Fruit fly (Drosophila melanogaster) whole organism, embryonic: Measurements from ENCODE around the gene Grd.

Source experiments
- Ada2b ChIP-seq: fragments of 200-800 bp; sonication (Bioruptor generic); IDR thresholded peaks from 2 replicates; pipeline ENCODE4 v1.3.6; 2022; ENCODE audit warnings: missing biosample characterization, missing genetic modification characterization
- Adf1 ChIP-seq: fragments of 200-800 bp; sonication (Bioruptor generic); IDR thresholded peaks from 2 replicates; pipeline ENCODE4 v1.3.6; 2022; ENCODE audit warnings: missing biosample characterization, missing genetic modification characterization
- Blimp-1 ChIP-seq: fragments of 200-800 bp; sonication (Bioruptor generic); optimal IDR thresholded peaks from 3 replicates; lab custom pipeline; 2018; ENCODE audit warnings: missing biosample characterization, missing genetic modification characterization, mild to moderate bottlenecking, moderate library complexity, missing genetic modification reagents
- CG11247 ChIP-seq: fragments of 200-800 bp; sonication (Bioruptor generic); IDR thresholded peaks from 2 replicates; pipeline ENCODE4 v1.3.6; 2022; ENCODE audit warnings: missing biosample characterization, missing genetic modification characterization
- CG11456 ChIP-seq: fragments of 200-800 bp; sonication (Bioruptor generic); IDR thresholded peaks from 3 replicates; pipeline ENCODE4 v1.3.6; 2022; ENCODE audit warnings: missing biosample characterization, missing genetic modification characterization
- CG14014 ChIP-seq: fragments of 200-800 bp; sonication (Bioruptor generic); IDR thresholded peaks from 2 replicates; pipeline ENCODE4 v1.3.6; 2022; ENCODE audit warnings: missing biosample characterization, missing genetic modification characterization
- CG15073 ChIP-seq: fragments of 200-800 bp; sonication (Bioruptor generic); optimal IDR thresholded peaks from 2 replicates; lab custom pipeline; 2016; ENCODE audit warnings: missing biosample characterization, missing genetic modification characterization
- CG1603 ChIP-seq: fragments of 200-800 bp; sonication (Bioruptor generic); optimal IDR thresholded peaks from 2 replicates; lab custom pipeline; 2019; ENCODE audit warnings: missing biosample characterization, mild to moderate bottlenecking, missing genetic modification characterization, moderate library complexity
- CG16813 ChIP-seq: fragments of 200-800 bp; sonication (Bioruptor generic); IDR thresholded peaks from 3 replicates; pipeline ENCODE4 v1.3.6; 2022; ENCODE audit warnings: missing biosample characterization, missing genetic modification characterization; ENCODE audit not compliant: partially characterized antibody
- CG17829 ChIP-seq: fragments of 200-800 bp; optimal IDR thresholded peaks from 2 replicates; lab custom pipeline; 2019; ENCODE audit warnings: missing biosample characterization, mild to moderate bottlenecking, missing genetic modification characterization, moderate library complexity
- CG2129 ChIP-seq: fragments of 200-800 bp; sonication (Bioruptor generic); IDR thresholded peaks from 2 replicates; pipeline ENCODE4 v1.3.6; 2022; ENCODE audit warnings: missing biosample characterization, missing genetic modification characterization; ENCODE audit not compliant: partially characterized antibody
- CG2199 ChIP-seq: fragments of 200-800 bp; sonication (Bioruptor generic); IDR thresholded peaks from 3 replicates; pipeline ENCODE4 v1.3.6; 2022; ENCODE audit warnings: missing biosample characterization, missing genetic modification characterization
- CG3726 ChIP-seq: fragments of 200-800 bp; sonication (Bioruptor generic); IDR thresholded peaks from 3 replicates; pipeline ENCODE4, ENCODE4 v1.3.6; 2022; ENCODE audit warnings: missing biosample characterization, missing genetic modification characterization
- CG43689 ChIP-seq: fragments of 200-800 bp; sonication (Bioruptor generic); IDR thresholded peaks from 2 replicates; pipeline ENCODE4 v1.3.6; 2022; ENCODE audit warnings: missing biosample characterization, missing genetic modification characterization
- CG8281 ChIP-seq: fragments of 200-800 bp; sonication (Bioruptor generic); optimal IDR thresholded peaks from 2 replicates; lab custom pipeline; 2018; ENCODE audit warnings: missing biosample characterization, mild to moderate bottlenecking, missing genetic modification characterization, moderate library complexity
- CG9609 ChIP-seq: fragments of 200-800 bp; sonication (Bioruptor generic); optimal IDR thresholded peaks from 3 replicates; lab custom pipeline; 2016; ENCODE audit warnings: missing biosample characterization, missing genetic modification characterization
- Chrac-16 ChIP-seq: fragments of 200-800 bp; sonication (Bioruptor generic); optimal IDR thresholded peaks from 3 replicates; lab custom pipeline; 2016; ENCODE audit warnings: missing biosample characterization, missing genetic modification characterization
- D ChIP-seq, 2 experiments: fragments of 200-800 bp in 1 of 2; fragments of >200 bp in 1 of 2; sonication (Bioruptor generic) in 1 of 2; optimal IDR thresholded peaks; 2 replicates in 1 of 2; 3 replicates in 1 of 2; lab custom pipeline; 2017; ENCODE audit warnings: mild to moderate bottlenecking in 1 of 2, missing biosample characterization in 1 of 2, missing genetic modification characterization in 1 of 2, missing genetic modification reagents in 1 of 2
- Dip2 ChIP-seq: fragments of 200-800 bp; sonication (Bioruptor generic); IDR thresholded peaks from 2 replicates; pipeline ENCODE4 v1.3.6; 2022; ENCODE audit warnings: missing biosample characterization, missing genetic modification characterization
- Dip3 ChIP-seq: fragments of 200-800 bp; sonication (Bioruptor generic); optimal IDR thresholded peaks from 3 replicates; lab custom pipeline; 2016; ENCODE audit warnings: missing biosample characterization, missing genetic modification characterization
- E2f2 ChIP-seq: fragments of 200-800 bp; sonication (Bioruptor generic); IDR thresholded peaks from 2 replicates; pipeline ENCODE4 v1.3.6; 2022; ENCODE audit warnings: missing biosample characterization, missing genetic modification characterization
- Hr3 ChIP-seq: fragments of 200-800 bp; sonication (Bioruptor generic); optimal IDR thresholded peaks from 3 replicates; lab custom pipeline; 2016; ENCODE audit warnings: missing biosample characterization, missing genetic modification characterization
- Hr51 ChIP-seq, 2 experiments: fragments of 200-800 bp; sonication (Bioruptor generic); optimal IDR thresholded peaks; 2 replicates in 1 of 2; 3 replicates in 1 of 2; lab custom pipeline; 2016 to 2018; ENCODE audit warnings: missing biosample characterization in 2 of 2, missing genetic modification characterization in 2 of 2, mild to moderate bottlenecking in 1 of 2, moderate library complexity in 1 of 2
- MBD-R2 ChIP-seq: fragments of 200-800 bp; sonication (Bioruptor generic); IDR thresholded peaks from 2 replicates; pipeline ENCODE4 v1.3.6; 2022; ENCODE audit warnings: missing biosample characterization, missing genetic modification characterization
- MESR4 ChIP-seq: fragments of 200-800 bp; sonication (Bioruptor generic); optimal IDR thresholded peaks from 2 replicates; lab custom pipeline; 2018; ENCODE audit warnings: missing biosample characterization, mild to moderate bottlenecking, missing genetic modification characterization, moderate library complexity
- Mad ChIP-seq: fragments of 200-800 bp; sonication (Bioruptor generic); optimal IDR thresholded peaks from 2 replicates; lab custom pipeline; 2016; ENCODE audit warnings: missing biosample characterization, missing genetic modification characterization
- Xrp1 ChIP-seq: fragments of 200-800 bp; sonication (Bioruptor generic); IDR thresholded peaks from 2 replicates; pipeline ENCODE4 v1.3.6; 2022; ENCODE audit warnings: missing biosample characterization, missing genetic modification characterization
- YL-1 ChIP-seq: fragments of 200-800 bp; sonication (Bioruptor generic); optimal IDR thresholded peaks from 3 replicates; lab custom pipeline; 2017; ENCODE audit warnings: missing biosample characterization, mild to moderate bottlenecking, missing genetic modification characterization
- bab2 ChIP-seq: fragments of 200-800 bp; sonication (Bioruptor generic); optimal IDR thresholded peaks from 2 replicates; lab custom pipeline; 2016; ENCODE audit warnings: missing biosample characterization, missing genetic modification characterization
- bbx ChIP-seq: fragments of 200-800 bp; sonication (Bioruptor generic); IDR thresholded peaks from 2 replicates; pipeline ENCODE4 v1.3.6; 2022; ENCODE audit warnings: missing biosample characterization, missing genetic modification characterization; ENCODE audit not compliant: partially characterized antibody
- br ChIP-seq: fragments of >200 bp; optimal IDR thresholded peaks from 2 replicates; lab custom pipeline; 2017
- crp ChIP-seq, 2 experiments: fragments of 200-800 bp; sonication (Bioruptor generic); optimal IDR thresholded peaks; 2 replicates in 1 of 2; 3 replicates in 1 of 2; lab custom pipeline; 2017; ENCODE audit warnings: missing biosample characterization in 2 of 2, missing genetic modification characterization in 2 of 2, mild to moderate bottlenecking in 1 of 2, moderate library complexity in 1 of 2
- cwo ChIP-seq: fragments of 200-800 bp; sonication (Bioruptor generic); optimal IDR thresholded peaks from 3 replicates; lab custom pipeline; 2017; ENCODE audit warnings: missing biosample characterization, missing genetic modification characterization, mild to moderate bottlenecking, moderate library complexity, missing genetic modification reagents
- ewg ChIP-seq: fragments of 200-800 bp; sonication (Bioruptor generic); optimal IDR thresholded peaks from 3 replicates; lab custom pipeline; 2017; ENCODE audit warnings: mild to moderate bottlenecking, missing biosample characterization, missing genetic modification reagents, missing genetic modification characterization
- ftz-f1 ChIP-seq: fragments of 200-800 bp; sonication (Bioruptor generic); optimal IDR thresholded peaks from 2 replicates; lab custom pipeline; 2016; ENCODE audit warnings: missing biosample characterization, missing genetic modification characterization
- hb ChIP-seq: fragments of 200-800 bp; sonication (Bioruptor generic); IDR thresholded peaks from 3 replicates; pipeline ENCODE4 v1.3.6; 2022; ENCODE audit warnings: missing biosample characterization, missing genetic modification characterization; ENCODE audit not compliant: partially characterized antibody
- hkb ChIP-seq, 2 experiments: fragments of 200-800 bp in 1 of 2; fragments of >200 bp in 1 of 2; sonication (Bioruptor generic) in 1 of 2; IDR thresholded peaks in 1 of 2; optimal IDR thresholded peaks in 1 of 2; 2 replicates each; pipeline versions ENCODE4 v1.3.6 to Lab custom; 2017 to 2022; ENCODE audit warnings: missing biosample characterization in 1 of 2, missing genetic modification characterization in 1 of 2
- lilli ChIP-seq: fragments of 200-800 bp; sonication (Bioruptor generic); optimal IDR thresholded peaks from 3 replicates; lab custom pipeline; 2016; ENCODE audit warnings: missing biosample characterization, missing genetic modification characterization
- pb ChIP-seq: fragments of 200-800 bp; sonication (Bioruptor generic); optimal IDR thresholded peaks from 3 replicates; lab custom pipeline; 2016; ENCODE audit warnings: missing biosample characterization, missing genetic modification characterization
- phol ChIP-seq: fragments of 200-800 bp; sonication (Bioruptor generic); optimal IDR thresholded peaks from 3 replicates; lab custom pipeline; 2018; ENCODE audit warnings: missing biosample characterization, mild to moderate bottlenecking, missing genetic modification characterization, moderate library complexity
- prd ChIP-seq, 3 experiments: fragments of >200 bp in 2 of 3; fragments of 200-800 bp in 1 of 3; sonication (Bioruptor generic) in 1 of 3; optimal IDR thresholded peaks in 2 of 3; IDR thresholded peaks in 1 of 3; 2 replicates in 2 of 3; 3 replicates in 1 of 3; pipeline versions ENCODE4 v1.3.6 to Lab custom; 2017 to 2022; ENCODE audit warnings: missing biosample characterization in 1 of 3, missing genetic modification characterization in 1 of 3
- sens ChIP-seq: fragments of 200-800 bp; sonication (Bioruptor generic); peaks from one replicate; lab custom pipeline; 2016; ENCODE audit warnings: missing biosample characterization, missing genetic modification characterization
- sisA ChIP-seq: fragments of 200-800 bp; sonication (Bioruptor generic); IDR thresholded peaks from 2 replicates; pipeline ENCODE4 v1.3.6; 2022; ENCODE audit warnings: missing biosample characterization, missing genetic modification characterization
- wor ChIP-seq: fragments of 200-800 bp; sonication (Bioruptor generic); IDR thresholded peaks from 2 replicates; pipeline ENCODE4 v1.3.6; 2022; ENCODE audit warnings: missing biosample characterization, missing genetic modification characterization
- zfh2 ChIP-seq: fragments of 200-800 bp; sonication (Bioruptor generic); optimal IDR thresholded peaks from 2 replicates; lab custom pipeline; 2016; ENCODE audit warnings: missing biosample characterization, missing genetic modification characterization

Gene Grd

dm6 chr3L:17849517-17849916 is 26.4 kb downstream of the Grd start, which contains the start of gene TrpRS-m (continued):
- TF ChIP-seq crp (GFP tag; optimal IDR thresholded peaks at IDR 0.05; lab: Kevin White, UChicago) (peak; percentile 18 to 85), CG17829 (tag; lab: Kevin White, UChicago) (peak; percentile 16), Xrp1 (GFP tag; lab: Robert Waterston, UW) (peak; percentile 21; the same call in 1 of the 2 replicates), MBD-R2 (peak; percentile 90), MESR4 (GFP tag; lab: Kevin White, UChicago) (peak; percentile 19), CG2199 (GFP tag; lab: Robert Waterston, UW) (no peak), YL-1 (peak; percentile 60)
- TF ChIP-seq, all 482 proteins: peak for 31

dm6 chr3L:17856655-17857479 is 33.7 kb downstream of the Grd start, which contains the start of gene CG5535:
CG5535 (minus strand) TSS chr3L:17856794.
- TF ChIP-seq Chrac-16 (GFP tag; lab: Kevin White, UChicago) (peak; percentile 64), E2f2 (peak; percentile 37; the same call in 1 of the 2 replicates), CG1603 (tag; lab: Kevin White, UChicago) (peak; percentile 84), zfh2 (GFP tag; lab: Kevin White, UChicago) (peak; percentile 61), bab2 (GFP tag; lab: Kevin White, UChicago) (peak; percentile 41), CG3726 (no peak; the same call in 2 of the 3 replicates), ftz-f1 (GFP tag; lab: Kevin White, UChicago) (no peak), br (lab: Kevin White, UChicago) (no peak), CG43689 (0 out of 2 replicates have a peak, but pooled peaks have one; percentile 19), Hr3 (GFP tag; lab: Kevin White, UChicago) (peak; percentile 85), phol (peak; percentile 84), CG15073 (GFP tag; lab: Kevin White, UChicago) (no peak), CG8281 (tag; lab: Kevin White, UChicago) (peak; percentile 59), CG16813 (no peak), Dip2 (GFP tag; lab: Robert Waterston, UW) (no peak), Adf1 (no peak), prd (optimal IDR thresholded peaks at IDR 0.05; lab: Kevin White, UChicago) (no peak), prd (GFP tag; IDR thresholded peaks at IDR 0.05; lab: Robert Waterston, UW) (peak; percentile 62), pb (no peak), Blimp-1 (GFP tag; lab: Kevin White, UChicago) (peak; percentile 63), D (optimal IDR thresholded peaks at IDR 0.05; lab: Kevin White, UChicago) (no peak), D (GFP tag; optimal IDR thresholded peaks at IDR 0.05; lab: Kevin White, UChicago) (peak; percentile 80), wor (GFP tag; lab: Robert Waterston, UW) (0 out of 2 replicates have a peak, but pooled peaks have one; percentile 51), sens (GFP tag; lab: Kevin White, UChicago) (peak; percentile 84), bbx (GFP tag; lab: Robert Waterston, UW) (no peak), Hr51 (GFP tag; optimal IDR thresholded peaks at IDR 0.05; lab: Kevin White, UChicago) (peak in 1 of 2 experiments; percentile 82), CG9609 (GFP tag; lab: Kevin White, UChicago) (peak; percentile 25), lilli (GFP tag; lab: Kevin White, UChicago) (peak; percentile 64), cwo (GFP tag; lab: Kevin White, UChicago) (peak; percentile 69), Mad (GFP tag; lab: Kevin White, UChicago) (peak; percentile 7), CG11247 (GFP tag; lab: Robert Waterston, UW) (peak; percentile 24), Ada2b (GFP tag; lab: Robert Waterston, UW) (peak; percentile 33), ewg (GFP tag; lab: Kevin White, UChicago) (peak; percentile 63), hkb (optimal IDR thresholded peaks at IDR 0.05; lab: Kevin White, UChicago) (no peak), hkb (GFP tag; IDR thresholded peaks at IDR 0.05; lab: Robert Waterston, UW) (peak; percentile 47; the same call in 1 of the 2 replicates), CG14014 (peak; percentile 80), hb (GFP tag; lab: Robert Waterston, UW) (no peak), Dip3 (peak; percentile 17), sisA (peak; percentile 47), CG2129 (GFP tag; lab: Robert Waterston, UW) (no peak), CG11456 (GFP tag; lab: Robert Waterston, UW) (peak; percentile 77)
